Fruit fly (Drosophila melanogaster): ENCODE measurements around the gene RhoGAP93B.

RhoGAP93B gene

DNA sequence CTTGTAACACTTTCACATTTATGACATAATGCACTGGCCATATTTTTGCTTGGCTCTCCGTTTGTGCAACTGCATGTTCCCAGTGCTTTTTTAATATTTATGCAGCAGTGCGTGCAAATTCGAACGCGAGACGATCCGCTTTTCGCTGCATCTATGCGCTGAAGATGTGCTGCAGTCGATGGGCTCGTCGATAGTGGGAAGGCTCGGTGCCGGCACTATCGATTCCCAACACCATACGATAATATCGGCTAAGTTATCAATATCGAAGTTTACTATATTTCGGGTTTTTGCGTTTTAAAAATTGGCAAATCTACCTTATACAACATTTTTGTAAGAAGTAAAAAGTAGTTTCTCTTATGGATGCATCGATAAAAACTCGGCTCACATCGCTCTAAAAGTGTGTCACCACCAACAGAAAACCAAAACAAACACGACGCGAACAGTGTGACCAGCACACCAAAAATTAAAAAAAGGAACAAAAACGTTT, at the start of gene RhoGAP93B:
RhoGAP93B (minus strand) TSS at position 197 of the 487 bp plus-strand sequence.
- TF ChIP-seq OdsH (GFP tag; optimal IDR thresholded peaks at IDR 0.05) (peak; percentile 65), Vsx2 (GFP tag; optimal IDR thresholded peaks at IDR 0.05; ENCODE audit: partially characterized antibody) (no peak), sv (GFP tag; optimal IDR thresholded peaks at IDR 0.05) (peak; percentile 35), Hnf4 (GFP tag; optimal IDR thresholded peaks at IDR 0.05) (no peak), CG9705 (GFP tag; optimal IDR thresholded peaks at IDR 0.05) (peak; percentile 84), brk (GFP tag; optimal IDR thresholded peaks at IDR 0.05) (no peak), dmrt93B (GFP tag; optimal IDR thresholded peaks at IDR 0.05) (no peak), Mio (GFP tag; optimal IDR thresholded peaks at IDR 0.05) (peak; percentile 40), Myc (optimal IDR thresholded peaks at IDR 0.05) (peak; percentile 19), fru (GFP tag; optimal IDR thresholded peaks at IDR 0.05) (peak; percentile 91), rgr (GFP tag; optimal IDR thresholded peaks at IDR 0.05) (peak; percentile 83), dl (GFP tag; optimal IDR thresholded peaks at IDR 0.05; ENCODE audit: insufficient read depth in 1 of 2, partially characterized antibody in 2 of 2) (no peak), Jra (GFP tag; optimal IDR thresholded peaks at IDR 0.05) (peak; percentile 97), Hr83 (GFP tag; optimal IDR thresholded peaks at IDR 0.05; ENCODE audit: poor library complexity, severe bottlenecking) (peak; percentile 53), CrebA (GFP tag; optimal IDR thresholded peaks at IDR 0.05; ENCODE audit: borderline replicate concordance) (no peak), dsf (GFP tag; optimal IDR thresholded peaks at IDR 0.05; ENCODE audit: borderline replicate concordance) (peak; percentile 93), ey (GFP tag; optimal IDR thresholded peaks at IDR 0.05) (peak; percentile 75), jim (GFP tag; optimal IDR thresholded peaks at IDR 0.05) (peak; percentile 29), h (GFP tag; optimal IDR thresholded peaks at IDR 0.05) (peak; percentile 82), Sp1 (GFP tag; optimal IDR thresholded peaks at IDR 0.05) (peak; percentile 80), Dif (GFP tag; optimal IDR thresholded peaks at IDR 0.05; ENCODE audit: partially characterized antibody) (no peak), Hr78 (GFP tag; optimal IDR thresholded peaks at IDR 0.05) (no peak), GATAd (GFP tag; optimal IDR thresholded peaks at IDR 0.05) (no peak), sage (GFP tag; optimal IDR thresholded peaks at IDR 0.05) (no peak), psq (GFP tag; optimal IDR thresholded peaks at IDR 0.05) (peak; percentile 82), Abd-B (GFP tag; optimal IDR thresholded peaks at IDR 0.05) (no peak), CG32264 (GFP tag; optimal IDR thresholded peaks at IDR 0.05) (peak; percentile 65), woc (GFP tag; optimal IDR thresholded peaks at IDR 0.05) (peak; percentile 87), Dfd (GFP tag; optimal IDR thresholded peaks at IDR 0.05) (no peak), Rel (GFP tag; optimal IDR thresholded peaks at IDR 0.05) (no peak), Rel (tag; optimal IDR thresholded peaks at IDR 0.05) (peak; percentile 68), HLH106 (tag; optimal IDR thresholded peaks at IDR 0.05) (peak; percentile 84), br (GFP tag; optimal IDR thresholded peaks at IDR 0.05) (peak; percentile 83), foxo (GFP tag; optimal IDR thresholded peaks at IDR 0.05) (peak; percentile 36 to 83), pan (optimal IDR thresholded peaks at IDR 0.05) (no peak), N (GFP tag; optimal IDR thresholded peaks at IDR 0.05) (no peak), lola (GFP tag; optimal IDR thresholded peaks at IDR 0.05) (no peak), tai (GFP tag; optimal IDR thresholded peaks at IDR 0.05) (no peak), usp (GFP tag; optimal IDR thresholded peaks at IDR 0.05) (no peak)

DNA sequence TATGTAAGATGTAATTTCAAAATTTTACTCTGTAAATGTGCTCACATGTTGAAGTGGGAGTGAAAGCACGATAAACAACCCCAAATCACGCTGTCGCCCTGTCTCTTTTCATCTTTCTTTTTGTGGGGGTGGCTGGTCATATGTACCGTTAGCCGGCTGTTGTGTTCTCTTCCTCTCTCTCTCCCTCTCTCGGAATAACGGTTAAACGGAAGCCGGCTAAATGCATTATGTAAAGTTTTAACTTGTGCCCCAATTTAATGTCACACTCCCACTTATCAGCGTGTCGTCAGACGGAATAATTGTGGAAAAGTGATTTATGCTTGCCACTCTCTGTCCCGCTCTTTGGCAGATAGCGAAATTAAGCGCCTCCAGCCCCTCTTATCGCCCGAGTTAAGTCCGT, 43.7 kb upstream of the RhoGAP93B start:
- no peak for TF ChIP-seq CG9705 (GFP tag; optimal IDR thresholded peaks at IDR 0.05)
- no peak for TF ChIP-seq Jra (GFP tag; optimal IDR thresholded peaks at IDR 0.05)
- TF ChIP-seq Myc (optimal IDR thresholded peaks at IDR 0.05), result no peak
- TF ChIP-seq sage (GFP tag; optimal IDR thresholded peaks at IDR 0.05), result no peak
- TF ChIP-seq Hnf4 (GFP tag; optimal IDR thresholded peaks at IDR 0.05), result no peak
- TF ChIP-seq fru (GFP tag; optimal IDR thresholded peaks at IDR 0.05), result no peak
- TF ChIP-seq woc (GFP tag; optimal IDR thresholded peaks at IDR 0.05), result no peak
- no peak for TF ChIP-seq usp (GFP tag; optimal IDR thresholded peaks at IDR 0.05)
- no peak for TF ChIP-seq GATAd (GFP tag; optimal IDR thresholded peaks at IDR 0.05)
- TF ChIP-seq dl (GFP tag; optimal IDR thresholded peaks at IDR 0.05; ENCODE audit: insufficient read depth in 1 of 2, partially characterized antibody in 2 of 2), result no peak

DNA sequence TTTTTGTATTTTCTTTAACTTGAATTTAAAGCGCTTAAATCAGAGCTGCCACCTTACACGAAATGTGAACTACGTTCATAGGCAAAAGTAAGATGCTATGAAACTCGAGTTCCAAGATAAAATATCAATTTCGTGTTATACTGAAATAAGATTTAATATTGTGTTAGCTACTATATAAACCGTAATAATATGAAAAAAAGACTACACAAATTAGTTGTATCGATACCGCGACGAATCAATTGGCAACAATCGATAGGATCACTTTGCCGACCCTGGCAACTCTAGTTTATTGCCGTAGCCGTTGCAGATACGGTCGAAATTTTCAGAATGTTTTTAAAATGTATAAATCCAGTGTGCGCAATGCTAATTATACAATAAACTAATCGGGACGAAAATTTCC, 42.8 kb upstream of the RhoGAP93B start, which contains the start of gene SNF4Agamma:
SNF4Agamma (plus strand) TSS at position 282 of the 400 bp plus-strand sequence.
- peak; percentile 37 for TF ChIP-seq Myc (optimal IDR thresholded peaks at IDR 0.05)
- TF ChIP-seq HLH106 (tag; optimal IDR thresholded peaks at IDR 0.05), result peak; percentile 51
- TF ChIP-seq Sp1 (GFP tag; optimal IDR thresholded peaks at IDR 0.05), result peak; percentile 20
- peak; percentile 24 for TF ChIP-seq rgr (GFP tag; optimal IDR thresholded peaks at IDR 0.05)
- TF ChIP-seq foxo (GFP tag; optimal IDR thresholded peaks at IDR 0.05), result peak in 1 of 2 experiments; percentile 29
- TF ChIP-seq br (GFP tag; optimal IDR thresholded peaks at IDR 0.05), result no peak
- TF ChIP-seq CrebA (GFP tag; optimal IDR thresholded peaks at IDR 0.05; ENCODE audit: borderline replicate concordance), result no peak
- TF ChIP-seq Hr83 (GFP tag; optimal IDR thresholded peaks at IDR 0.05; ENCODE audit: poor library complexity, severe bottlenecking), result no peak
- TF ChIP-seq ey (GFP tag; optimal IDR thresholded peaks at IDR 0.05), result no peak
- TF ChIP-seq GATAd (GFP tag; optimal IDR thresholded peaks at IDR 0.05), result no peak
- TF ChIP-seq woc (GFP tag; optimal IDR thresholded peaks at IDR 0.05), result peak; percentile 12
- no peak for TF ChIP-seq Rel (GFP tag; optimal IDR thresholded peaks at IDR 0.05)
- peak; percentile 30 for TF ChIP-seq Rel (tag; optimal IDR thresholded peaks at IDR 0.05)
